Fruit fly (Drosophila melanogaster): ENCODE data around the gene Oga.
A peak's percentile ranks its signal among the peaks of the same experiment; 100 is the strongest.

Oga gene

DNA sequence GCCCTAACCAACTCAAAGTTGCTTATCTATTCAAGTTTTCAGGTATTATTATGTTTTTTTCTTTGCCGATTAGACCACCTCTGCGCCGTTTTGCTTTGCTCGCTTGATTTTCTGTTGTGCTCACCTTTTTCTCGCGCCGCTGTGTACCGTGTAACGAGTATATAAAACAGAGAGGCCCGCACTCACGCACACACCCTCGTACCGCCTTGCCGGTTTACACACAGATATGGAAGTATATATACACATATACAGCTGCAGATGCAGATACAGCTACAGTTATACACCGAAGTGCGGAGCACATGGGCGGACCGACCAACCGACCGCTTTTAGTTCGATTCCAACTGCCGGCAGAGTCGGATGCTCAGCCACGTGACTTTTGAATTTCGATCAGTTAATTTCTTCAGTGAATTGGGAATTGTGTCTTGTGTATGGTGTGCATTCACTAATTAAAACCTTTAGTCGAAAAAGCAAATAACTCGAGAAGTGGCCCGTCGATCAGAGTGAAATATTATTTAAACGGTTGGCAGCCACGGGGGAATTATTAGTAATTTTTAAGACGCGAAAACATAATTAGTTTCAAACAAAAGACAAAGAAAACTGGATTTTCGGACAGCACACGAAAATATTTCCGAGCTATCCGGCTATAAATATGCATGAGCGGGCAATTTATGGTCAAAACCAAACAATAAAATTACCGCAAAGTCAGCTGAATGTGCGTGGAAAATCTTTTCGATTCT is 30.2 kb upstream of the Oga start:
- TF ChIP-seq pan (optimal IDR thresholded peaks at IDR 0.05), result no peak
- TF ChIP-seq CG8478 (optimal IDR thresholded peaks at IDR 0.05), result no peak
- TF ChIP-seq usp (GFP tag; optimal IDR thresholded peaks at IDR 0.05), result no peak
- TF ChIP-seq EcR (GFP tag; optimal IDR thresholded peaks at IDR 0.05), result no peak
- no peak for TF ChIP-seq Dll (optimal IDR thresholded peaks at IDR 0.05)
- TF ChIP-seq psq (optimal IDR thresholded peaks at IDR 0.05), result no peak

DNA sequence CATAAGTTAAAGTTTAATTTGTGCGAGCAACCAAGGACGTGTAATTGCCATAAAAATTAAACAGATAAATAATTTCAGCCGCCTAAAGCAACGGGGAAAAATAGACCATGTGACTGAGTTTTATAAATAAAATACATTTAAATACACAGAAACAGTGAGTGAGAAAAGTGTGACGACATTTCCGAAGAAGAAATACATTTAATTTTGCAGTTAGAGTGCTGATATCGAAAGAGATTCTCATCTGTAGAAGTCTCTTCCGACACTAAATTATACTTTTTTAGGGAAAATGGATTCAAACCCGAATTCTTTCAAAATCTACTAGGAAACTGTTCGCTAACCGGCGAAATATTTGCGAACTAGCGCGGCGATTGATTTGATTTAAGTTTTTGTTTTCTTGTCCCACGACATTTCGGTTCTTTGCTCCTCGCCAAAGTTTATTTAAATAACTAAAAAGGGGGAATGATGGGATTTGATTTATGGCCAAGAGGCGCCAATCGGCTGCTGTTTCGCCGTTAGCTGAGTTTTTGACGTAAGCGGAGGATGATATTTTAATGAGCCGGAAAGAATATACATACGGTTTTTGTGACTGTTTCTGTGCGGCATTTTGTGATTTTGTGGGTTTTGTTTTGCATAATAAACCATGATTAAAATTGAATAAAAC is 29.2 kb upstream of the Oga start:
- TF ChIP-seq CG8478 (optimal IDR thresholded peaks at IDR 0.05), result no peak
- TF ChIP-seq pan (optimal IDR thresholded peaks at IDR 0.05), result no peak
- TF ChIP-seq usp (GFP tag; optimal IDR thresholded peaks at IDR 0.05), result no peak
- TF ChIP-seq Dll (optimal IDR thresholded peaks at IDR 0.05), result no peak
- TF ChIP-seq psq (optimal IDR thresholded peaks at IDR 0.05), result no peak
- TF ChIP-seq EcR (GFP tag; optimal IDR thresholded peaks at IDR 0.05), result no peak

dm6 chr3R:21190797-21191401 is 28.0 kb upstream of the Oga start:
- TF ChIP-seq usp (GFP tag; optimal IDR thresholded peaks at IDR 0.05), result no peak
- TF ChIP-seq EcR (GFP tag; optimal IDR thresholded peaks at IDR 0.05), result no peak

DNA sequence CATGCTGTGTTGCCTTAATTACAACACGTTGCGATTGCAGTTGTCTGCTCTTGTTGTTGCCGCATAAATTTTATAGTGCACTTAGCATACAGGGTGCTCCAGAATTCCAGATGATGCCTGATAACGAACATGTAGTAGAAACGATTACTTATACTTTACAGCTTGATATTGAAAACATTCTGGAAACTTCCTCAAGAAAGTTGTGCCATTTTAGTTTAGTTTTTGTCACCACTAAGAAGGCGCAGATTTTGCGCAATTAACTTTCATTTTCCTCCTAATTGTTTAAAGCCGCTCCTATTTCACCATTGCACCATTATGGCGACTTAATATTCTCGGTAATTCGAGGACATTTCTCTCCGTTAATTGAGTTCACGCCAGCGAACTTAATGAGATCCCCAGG is 26.6 kb upstream of the Oga start:
- TF ChIP-seq Dll (optimal IDR thresholded peaks at IDR 0.05) (no peak), pan (optimal IDR thresholded peaks at IDR 0.05) (no peak), CG8478 (optimal IDR thresholded peaks at IDR 0.05) (no peak), psq (optimal IDR thresholded peaks at IDR 0.05) (no peak), EcR (GFP tag; optimal IDR thresholded peaks at IDR 0.05) (no peak), usp (GFP tag; optimal IDR thresholded peaks at IDR 0.05) (no peak)

DNA sequence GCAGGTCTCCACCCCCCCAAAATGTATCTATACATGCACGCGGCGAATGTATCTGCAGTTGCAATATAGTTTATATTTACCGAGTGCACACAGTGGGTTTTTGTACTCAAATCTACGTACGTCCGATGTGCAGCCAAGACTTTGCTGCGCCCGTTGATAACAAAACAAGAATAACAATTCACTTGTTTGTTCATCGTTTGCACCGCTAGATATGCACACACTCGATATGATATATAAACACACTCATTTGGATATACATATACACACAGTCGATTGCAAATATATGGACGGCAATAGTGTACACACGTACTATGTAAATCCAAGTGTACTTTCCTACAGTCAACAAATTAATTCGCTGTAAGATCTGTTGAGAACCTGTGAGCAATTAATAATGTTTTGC is 25.1 kb upstream of the Oga start:
- TF ChIP-seq Dll (optimal IDR thresholded peaks at IDR 0.05) (no peak), psq (optimal IDR thresholded peaks at IDR 0.05) (no peak), CG8478 (optimal IDR thresholded peaks at IDR 0.05) (no peak)

DNA sequence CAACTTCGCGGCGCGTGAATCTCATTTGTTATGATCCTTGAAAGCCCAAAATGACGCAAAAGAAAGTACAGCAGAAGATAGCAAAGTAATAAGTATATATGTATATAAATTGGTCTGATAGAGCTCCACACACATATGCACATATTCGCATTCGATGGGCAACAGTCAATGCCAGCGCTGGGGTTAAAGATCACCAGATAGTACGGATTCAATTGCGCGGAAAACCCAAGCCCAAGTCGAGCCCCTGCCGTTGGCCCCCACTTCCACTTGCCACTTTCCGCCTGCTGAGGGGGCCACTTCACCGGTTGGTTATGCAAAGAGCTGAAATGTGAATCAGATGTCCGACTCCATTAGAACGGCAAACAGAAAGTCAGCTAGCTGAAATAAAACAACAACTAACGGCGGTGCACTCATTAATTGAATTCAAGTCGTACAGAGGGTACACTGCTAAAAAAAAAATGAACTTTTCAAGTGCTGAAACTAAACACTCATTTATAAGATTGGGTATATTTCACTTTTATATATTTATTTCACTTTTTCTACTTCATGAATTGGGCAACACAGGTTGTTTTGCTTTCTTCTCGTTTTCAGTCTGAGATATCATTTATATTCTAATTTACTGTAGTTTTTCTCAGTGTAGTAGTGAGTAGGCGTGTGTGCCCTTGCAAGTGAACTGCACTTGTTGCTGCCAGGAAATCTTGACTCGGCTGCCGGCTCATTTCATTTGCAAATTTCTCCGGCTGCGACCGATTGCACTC is 23.5 kb upstream of the Oga start:
- TF ChIP-seq EcR (GFP tag; optimal IDR thresholded peaks at IDR 0.05), result no peak
- no peak for TF ChIP-seq psq (optimal IDR thresholded peaks at IDR 0.05)
- no peak for TF ChIP-seq CG8478 (optimal IDR thresholded peaks at IDR 0.05)
- no peak for TF ChIP-seq usp (GFP tag; optimal IDR thresholded peaks at IDR 0.05)
- no peak for TF ChIP-seq Dll (optimal IDR thresholded peaks at IDR 0.05)
- no peak for TF ChIP-seq pan (optimal IDR thresholded peaks at IDR 0.05)

- no peak for TF ChIP-seq CG8478 (optimal IDR thresholded peaks at IDR 0.05)
- TF ChIP-seq usp (GFP tag; optimal IDR thresholded peaks at IDR 0.05), result no peak
- no peak for TF ChIP-seq pan (optimal IDR thresholded peaks at IDR 0.05)
- TF ChIP-seq Dll (optimal IDR thresholded peaks at IDR 0.05), result no peak
- no peak for TF ChIP-seq EcR (GFP tag; optimal IDR thresholded peaks at IDR 0.05)
- TF ChIP-seq psq (optimal IDR thresholded peaks at IDR 0.05), result no peak
Measured at dm6 chr3R:21197566-21197965, 21.3 kb upstream of the Oga start.

dm6 chr3R:21198073-21198472 is 20.8 kb upstream of the Oga start:
- TF ChIP-seq CG8478 (optimal IDR thresholded peaks at IDR 0.05) (no peak), Dll (optimal IDR thresholded peaks at IDR 0.05) (no peak), EcR (GFP tag; optimal IDR thresholded peaks at IDR 0.05) (no peak), usp (GFP tag; optimal IDR thresholded peaks at IDR 0.05) (no peak), psq (optimal IDR thresholded peaks at IDR 0.05) (no peak)

- no peak for TF ChIP-seq usp (GFP tag; optimal IDR thresholded peaks at IDR 0.05)
- no peak for TF ChIP-seq psq (optimal IDR thresholded peaks at IDR 0.05)
- TF ChIP-seq EcR (GFP tag; optimal IDR thresholded peaks at IDR 0.05), result no peak
- no peak for TF ChIP-seq CG8478 (optimal IDR thresholded peaks at IDR 0.05)
- TF ChIP-seq pan (optimal IDR thresholded peaks at IDR 0.05), result no peak
- no peak for TF ChIP-seq Dll (optimal IDR thresholded peaks at IDR 0.05)
Measured at dm6 chr3R:21199085-21199899, 19.6 kb upstream of the Oga start.

dm6 chr3R:21199953-21200368 is 18.9 kb upstream of the Oga start:
- peak in 1 of 2 experiments; percentile 43 for TF ChIP-seq EcR (GFP tag; optimal IDR thresholded peaks at IDR 0.05)
- no peak for TF ChIP-seq Dll (optimal IDR thresholded peaks at IDR 0.05)

DNA sequence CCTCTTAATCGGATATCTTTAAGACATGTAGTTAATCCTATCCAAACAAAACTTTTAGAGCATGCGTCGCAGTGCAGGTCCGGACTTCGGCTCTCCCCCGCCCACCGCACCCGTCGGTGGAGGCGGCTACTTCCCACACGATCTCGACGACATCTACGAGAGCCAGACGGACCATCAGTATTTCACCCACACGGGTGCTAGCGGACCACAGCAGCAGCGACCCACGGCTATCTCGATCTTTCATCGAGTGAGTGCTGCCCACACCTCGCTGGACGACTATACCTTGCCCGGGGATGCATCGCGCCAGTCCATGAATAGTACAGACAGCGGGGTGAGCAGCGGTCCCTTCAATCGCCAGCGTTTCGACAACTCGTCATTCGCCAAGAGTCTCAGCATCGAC is 17.2 kb upstream of the Oga start:
- no peak for TF ChIP-seq CG8478 (optimal IDR thresholded peaks at IDR 0.05)
- no peak for TF ChIP-seq pan (optimal IDR thresholded peaks at IDR 0.05)
- TF ChIP-seq Dll (optimal IDR thresholded peaks at IDR 0.05), result no peak
- TF ChIP-seq psq (optimal IDR thresholded peaks at IDR 0.05), result no peak
- TF ChIP-seq EcR (GFP tag; optimal IDR thresholded peaks at IDR 0.05), result no peak
- TF ChIP-seq usp (GFP tag; optimal IDR thresholded peaks at IDR 0.05), result no peak
